Fruit fly (Drosophila melanogaster): ENCODE results near the gene CG45544.

Gene CG45544

DNA sequence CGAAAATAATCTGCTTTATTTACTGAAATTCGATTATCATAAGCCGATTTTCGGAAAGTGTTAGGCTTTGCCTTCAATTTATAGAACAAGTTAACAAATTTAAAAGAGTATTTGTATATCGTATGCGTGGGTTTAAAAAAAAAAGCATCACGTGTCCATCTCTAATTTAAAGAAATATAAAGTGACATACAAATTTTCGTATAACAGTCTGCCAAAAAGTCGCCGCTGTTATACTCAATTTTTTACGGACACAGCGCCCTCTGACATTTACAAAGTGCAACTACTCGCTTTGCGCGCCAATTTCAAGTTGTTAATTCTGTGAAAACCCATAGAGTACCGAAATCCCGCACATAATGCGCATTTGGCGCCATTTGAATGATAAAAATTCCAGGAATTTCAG is 4.9 kb upstream of the CG45544 start:
- peak; percentile 50 for TF ChIP-seq OdsH (GFP tag; optimal IDR thresholded peaks at IDR 0.05)
- TF ChIP-seq CrebA (GFP tag; optimal IDR thresholded peaks at IDR 0.05; ENCODE audit: borderline replicate concordance) = no peak
- no peak for TF ChIP-seq Hnf4 (GFP tag; optimal IDR thresholded peaks at IDR 0.05)
- TF ChIP-seq GATAd (GFP tag; optimal IDR thresholded peaks at IDR 0.05) = no peak
- TF ChIP-seq foxo (GFP tag; optimal IDR thresholded peaks at IDR 0.05) = no peak
- TF ChIP-seq br (GFP tag; optimal IDR thresholded peaks at IDR 0.05) = peak; percentile 19
- peak; percentile 40 for TF ChIP-seq woc (GFP tag; optimal IDR thresholded peaks at IDR 0.05)
- peak; percentile 13 for TF ChIP-seq sv (GFP tag; optimal IDR thresholded peaks at IDR 0.05)
- no peak for TF ChIP-seq CG32264 (GFP tag; optimal IDR thresholded peaks at IDR 0.05)
- no peak for TF ChIP-seq tai (GFP tag; optimal IDR thresholded peaks at IDR 0.05)
- TF ChIP-seq Vsx2 (GFP tag; optimal IDR thresholded peaks at IDR 0.05; ENCODE audit: partially characterized antibody) = peak; percentile 31
- peak; percentile 1 for TF ChIP-seq fru (GFP tag; optimal IDR thresholded peaks at IDR 0.05)
- TF ChIP-seq Hr83 (GFP tag; optimal IDR thresholded peaks at IDR 0.05; ENCODE audit: poor library complexity, severe bottlenecking) = peak; percentile 61
- TF ChIP-seq HLH106 (tag; optimal IDR thresholded peaks at IDR 0.05) = no peak
- TF ChIP-seq Myc (optimal IDR thresholded peaks at IDR 0.05) = peak; percentile 79
- TF ChIP-seq brk (GFP tag; optimal IDR thresholded peaks at IDR 0.05) = peak; percentile 3
- no peak for TF ChIP-seq psq (GFP tag; optimal IDR thresholded peaks at IDR 0.05)
- no peak for TF ChIP-seq lola (GFP tag; optimal IDR thresholded peaks at IDR 0.05)
- no peak for TF ChIP-seq CG9705 (GFP tag; optimal IDR thresholded peaks at IDR 0.05)
- TF ChIP-seq Rel (GFP tag; optimal IDR thresholded peaks at IDR 0.05) = no peak
- peak; percentile 50 for TF ChIP-seq Rel (tag; optimal IDR thresholded peaks at IDR 0.05)

DNA sequence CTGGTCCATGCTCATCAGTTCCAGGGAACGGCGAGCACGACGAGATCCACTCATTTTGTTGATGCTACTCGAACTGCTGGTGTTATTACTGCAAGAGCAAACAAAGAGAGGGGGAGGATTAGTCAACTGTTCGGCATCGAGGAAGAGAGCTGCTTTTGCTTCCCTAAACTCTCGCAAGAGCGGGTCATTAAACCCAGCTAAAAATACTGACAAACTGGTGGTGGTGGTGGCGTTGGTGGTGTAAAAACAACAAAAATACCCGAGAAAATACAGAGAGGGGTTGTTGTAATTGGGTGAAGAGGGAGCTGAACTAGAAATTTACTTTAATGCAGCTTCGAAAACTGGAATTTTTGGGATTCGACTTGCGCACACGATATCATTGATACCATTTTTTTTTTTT is 2.4 kb upstream of the CG45544 start:
- TF ChIP-seq Rel (GFP tag; optimal IDR thresholded peaks at IDR 0.05) (no peak), Rel (tag; optimal IDR thresholded peaks at IDR 0.05) (no peak), HLH106 (tag; optimal IDR thresholded peaks at IDR 0.05) (no peak), psq (GFP tag; optimal IDR thresholded peaks at IDR 0.05) (no peak), foxo (GFP tag; optimal IDR thresholded peaks at IDR 0.05) (no peak), h (GFP tag; optimal IDR thresholded peaks at IDR 0.05) (no peak), OdsH (GFP tag; optimal IDR thresholded peaks at IDR 0.05) (no peak), fru (GFP tag; optimal IDR thresholded peaks at IDR 0.05) (no peak), Jra (GFP tag; optimal IDR thresholded peaks at IDR 0.05) (no peak), sage (GFP tag; optimal IDR thresholded peaks at IDR 0.05) (no peak), Sp1 (GFP tag; optimal IDR thresholded peaks at IDR 0.05) (no peak), dsf (GFP tag; optimal IDR thresholded peaks at IDR 0.05; ENCODE audit: borderline replicate concordance) (no peak), Abd-B (GFP tag; optimal IDR thresholded peaks at IDR 0.05) (no peak), N (GFP tag; optimal IDR thresholded peaks at IDR 0.05) (no peak), jim (GFP tag; optimal IDR thresholded peaks at IDR 0.05) (no peak), usp (GFP tag; optimal IDR thresholded peaks at IDR 0.05) (no peak), Dif (GFP tag; optimal IDR thresholded peaks at IDR 0.05; ENCODE audit: partially characterized antibody) (no peak), br (GFP tag; optimal IDR thresholded peaks at IDR 0.05) (no peak), Hr78 (GFP tag; optimal IDR thresholded peaks at IDR 0.05) (no peak), lola (GFP tag; optimal IDR thresholded peaks at IDR 0.05) (no peak), CG32264 (GFP tag; optimal IDR thresholded peaks at IDR 0.05) (no peak)

DNA sequence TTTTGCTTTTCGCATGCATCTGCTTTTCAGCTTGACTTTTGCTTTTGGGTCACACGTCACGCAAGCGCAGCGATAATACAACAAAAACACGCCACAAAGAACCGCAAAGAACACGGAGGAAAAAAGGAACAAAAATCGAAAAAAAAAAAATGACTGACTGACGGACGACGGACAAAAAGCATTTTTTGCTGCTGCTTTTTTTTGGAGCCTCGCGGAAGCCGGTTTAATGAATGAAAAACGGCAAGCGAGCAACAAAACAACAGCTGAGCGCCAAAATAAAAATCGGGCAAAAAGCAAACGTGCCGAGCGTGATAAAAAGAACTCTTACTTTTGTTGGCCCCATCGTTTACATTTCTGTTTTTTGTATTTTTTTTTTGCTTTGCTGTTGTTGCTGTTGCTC is 1.9 kb upstream of the CG45544 start:
- TF ChIP-seq br (GFP tag; optimal IDR thresholded peaks at IDR 0.05) (no peak), Hnf4 (GFP tag; optimal IDR thresholded peaks at IDR 0.05) (no peak), jim (GFP tag; optimal IDR thresholded peaks at IDR 0.05) (peak; percentile 14), fru (GFP tag; optimal IDR thresholded peaks at IDR 0.05) (no peak), Sp1 (GFP tag; optimal IDR thresholded peaks at IDR 0.05) (peak; percentile 76), ey (GFP tag; optimal IDR thresholded peaks at IDR 0.05) (no peak), HLH106 (tag; optimal IDR thresholded peaks at IDR 0.05) (no peak), Rel (GFP tag; optimal IDR thresholded peaks at IDR 0.05) (peak; percentile 64), Rel (tag; optimal IDR thresholded peaks at IDR 0.05) (peak; percentile 12), sage (GFP tag; optimal IDR thresholded peaks at IDR 0.05) (peak; percentile 51), CG9705 (GFP tag; optimal IDR thresholded peaks at IDR 0.05) (peak; percentile 23), woc (GFP tag; optimal IDR thresholded peaks at IDR 0.05) (peak; percentile 17), psq (GFP tag; optimal IDR thresholded peaks at IDR 0.05) (peak; percentile 63), CG32264 (GFP tag; optimal IDR thresholded peaks at IDR 0.05) (peak; percentile 2)

All from whole organism, wandering third instar larva.